Fruit fly (Drosophila melanogaster) S2 (cell line): ENCODE results near the gene CG1927.

Experiments
- CG8478 ChIP-seq: fragments of >200 bp; optimal IDR thresholded peaks from 2 replicates; lab custom pipeline; 2018
- CTCF ChIP-seq, 2 experiments: fragments of >200 bp; optimal IDR thresholded peaks; 2 replicates each; lab custom pipeline; 2018

Gene CG1927

DNA sequence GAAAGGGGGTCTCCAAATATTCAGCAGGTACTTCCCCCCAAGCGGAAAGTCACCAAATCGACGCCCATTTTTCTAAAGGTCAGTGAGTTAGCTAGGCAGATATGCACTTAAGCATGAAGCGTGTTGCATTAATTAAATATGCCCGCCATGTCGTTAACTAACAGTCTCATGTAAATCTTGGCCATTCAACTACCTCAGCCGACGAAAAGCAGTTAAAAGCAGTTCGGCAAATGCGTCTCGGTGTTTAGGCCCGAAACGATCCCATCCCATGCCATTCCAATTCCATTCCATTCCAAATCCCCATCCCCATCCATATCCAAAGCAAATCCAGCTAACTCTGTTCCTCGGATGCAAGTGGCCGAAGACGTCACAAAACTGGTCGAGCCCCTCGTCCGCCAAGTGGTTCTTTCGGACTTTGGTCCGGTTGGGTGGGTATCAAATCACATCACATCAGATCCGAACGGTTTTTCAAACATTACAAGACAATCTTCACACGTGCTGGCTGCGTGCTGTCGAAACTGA is 29.8 kb downstream of the CG1927 start:
- TF ChIP-seq CTCF (optimal IDR thresholded peaks at IDR 0.05; lab: Kevin White, UChicago) (no peak), CG8478 (no peak)

DNA sequence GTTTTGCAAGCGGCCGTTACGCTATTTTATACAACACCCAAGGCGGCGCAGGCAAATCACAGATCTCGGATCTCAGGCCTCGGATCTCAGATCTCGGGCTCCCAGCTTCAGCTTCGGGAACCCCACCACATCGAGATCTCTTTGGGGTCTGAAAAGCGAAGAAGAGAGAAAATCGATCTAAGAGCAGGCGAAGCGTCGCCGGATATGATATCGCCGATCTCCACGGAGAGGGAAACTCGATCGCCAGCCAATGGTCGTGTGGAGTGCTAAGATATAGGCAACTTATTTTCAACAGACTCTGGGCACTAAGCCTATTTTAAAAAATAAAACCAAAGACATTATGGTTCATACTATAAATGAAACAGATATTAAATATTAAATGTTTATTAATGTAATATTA is 31.1 kb downstream of the CG1927 start, which contains the start of the genes CG46523 and CG5687:
Gene CG46523 (minus strand): TSS at position 337 of the 400 bp plus-strand sequence.
Gene CG5687 (minus strand): TSS at position 337 of the 400 bp plus-strand sequence.
- TF ChIP-seq CTCF (optimal IDR thresholded peaks at IDR 0.05; lab: Kevin White, UChicago) (no peak), CG8478 (no peak)

DNA sequence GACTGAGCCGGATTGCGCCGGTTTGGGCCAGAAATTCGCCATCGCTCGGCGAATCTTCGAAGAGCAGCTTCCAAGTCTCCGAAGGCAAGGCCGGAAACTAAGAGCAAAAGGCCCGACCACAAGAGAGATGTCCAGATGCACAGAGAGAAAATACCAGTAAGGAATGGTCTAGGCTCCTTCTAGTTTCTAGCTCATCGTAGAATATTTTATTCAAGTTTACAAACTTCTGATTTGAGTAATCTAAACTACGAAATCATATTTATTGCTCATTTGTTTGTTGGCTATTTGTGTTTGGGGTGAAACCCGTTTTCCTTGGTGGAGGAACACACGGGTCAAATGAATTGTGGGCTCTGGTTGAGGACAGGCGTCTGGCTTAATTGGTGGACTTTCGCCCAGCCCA is 32.4 kb downstream of the CG1927 start:
- TF ChIP-seq CTCF (optimal IDR thresholded peaks at IDR 0.05; lab: Kevin White, UChicago) = no peak
- no peak for TF ChIP-seq CG8478

DNA sequence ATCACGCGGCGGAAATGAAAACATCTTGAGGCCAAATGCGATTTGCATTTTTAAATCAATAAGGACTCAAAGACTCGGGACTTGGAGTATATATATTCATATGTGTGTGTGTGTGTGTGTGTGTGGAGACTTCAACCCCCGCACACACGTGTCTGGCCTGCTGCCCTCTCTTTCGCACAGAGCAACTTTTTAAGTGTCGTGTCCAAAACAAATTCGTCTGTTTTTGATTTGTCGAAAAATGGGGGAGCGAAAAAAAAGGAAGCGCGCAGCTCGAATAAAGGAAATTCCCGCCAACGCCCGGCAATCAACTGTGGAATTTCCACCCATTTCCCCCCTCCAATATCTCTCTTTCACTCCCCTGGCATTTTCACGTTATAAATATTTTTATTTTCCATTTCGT is 40.9 kb downstream of the CG1927 start:
- TF ChIP-seq CTCF (optimal IDR thresholded peaks at IDR 0.05; lab: Kevin White, UChicago) (no peak), CG8478 (no peak)

DNA sequence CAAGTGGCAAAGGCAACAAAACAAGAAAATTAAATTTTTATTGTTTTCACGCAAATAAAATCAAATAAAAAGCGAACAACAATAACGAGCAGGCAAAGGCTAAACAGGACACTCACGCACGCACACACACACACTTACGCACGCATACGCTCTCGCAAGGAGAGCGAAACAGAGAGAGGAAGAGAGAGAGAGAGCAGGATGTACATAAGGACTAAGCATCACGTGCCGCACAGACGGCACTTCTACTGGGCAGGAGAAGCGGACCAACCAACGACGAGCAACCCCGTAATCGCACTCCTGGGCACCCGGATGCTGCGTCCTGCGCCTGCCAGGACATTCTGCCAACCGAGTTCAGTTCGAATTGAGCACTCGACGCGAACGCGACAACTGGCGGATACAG is 48.9 kb downstream of the CG1927 start, which contains the start of gene Dbx:
Gene Dbx (plus strand): TSS at position 365 of the 400 bp plus-strand sequence.
- TF ChIP-seq CTCF (optimal IDR thresholded peaks at IDR 0.05; lab: Kevin White, UChicago) (no peak), CG8478 (no peak)

DNA sequence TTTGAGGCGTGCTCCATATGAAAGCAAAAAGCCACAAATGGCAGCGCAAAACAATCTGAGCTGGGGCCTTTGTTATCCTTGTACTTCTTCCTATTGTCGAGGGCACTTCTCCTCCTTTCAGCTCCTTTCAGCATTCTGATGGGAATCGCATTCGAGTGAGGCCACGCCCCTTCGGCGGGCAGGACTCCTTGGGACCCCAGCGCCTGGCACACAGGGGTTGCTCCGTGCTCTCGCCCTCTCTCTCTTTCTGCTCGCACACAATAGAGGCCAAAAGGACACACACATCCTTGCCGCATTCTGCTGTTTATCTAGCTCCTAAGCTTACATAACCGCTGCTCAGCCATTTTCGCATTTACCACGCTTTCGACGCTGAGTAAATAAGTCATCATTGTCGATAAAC is 49.8 kb downstream of the CG1927 start:
- no peak for TF ChIP-seq CTCF (optimal IDR thresholded peaks at IDR 0.05; lab: Kevin White, UChicago)
- no peak for TF ChIP-seq CG8478
